Worm (Caenorhabditis elegans): Measurements from ENCODE around the gene srh-35.

Gene srh-35

DNA sequence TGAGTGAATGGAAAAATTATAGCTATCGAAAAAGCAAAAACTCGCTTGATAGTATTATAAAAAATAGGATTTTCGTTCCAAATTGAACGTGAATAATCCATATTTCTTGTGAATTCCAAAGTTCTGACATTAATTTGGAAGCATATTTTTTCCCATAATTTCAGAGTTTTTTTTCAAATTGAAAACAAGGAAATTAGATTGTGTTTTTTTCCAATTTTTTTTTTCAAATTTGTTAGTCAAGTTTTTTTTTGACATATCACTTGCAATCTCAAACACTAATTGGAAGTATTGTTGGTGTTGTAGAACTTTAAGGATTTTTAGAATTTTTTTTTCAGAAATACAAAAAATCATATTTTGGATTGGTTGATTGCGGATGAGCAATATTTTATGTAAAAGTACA is 2.5 kb downstream of the srh-35 start, which contains the start of gene srh-34:
TSS of gene srh-34 (minus strand) at position 101 of the 400 bp plus-strand sequence.
- TF ChIP-seq saeg-2 (GFP tag; IDR thresholded peaks at IDR 0.05) = no peak
- no peak for TF ChIP-seq set-16 (GFP tag; IDR thresholded peaks at IDR 0.05)
- no peak for TF ChIP-seq lir-3 (tag; optimal IDR thresholded peaks at IDR 0.05)
- TF ChIP-seq ceh-28 (tag; optimal IDR thresholded peaks at IDR 0.05) = no peak
- TF ChIP-seq jun-1 (tag; optimal IDR thresholded peaks at IDR 0.05) = no peak
- no peak for TF ChIP-seq nhr-111 (GFP tag; optimal IDR thresholded peaks at IDR 0.05)
- no peak for TF ChIP-seq zag-1 (tag; optimal IDR thresholded peaks at IDR 0.05)
- TF ChIP-seq pqm-1 (tag; optimal IDR thresholded peaks at IDR 0.05) = no peak
- TF ChIP-seq lin-39 (tag; optimal IDR thresholded peaks at IDR 0.05) = no peak
- TF ChIP-seq vab-7 (GFP tag; IDR thresholded peaks at IDR 0.05) = no peak
- TF ChIP-seq dmd-6 (GFP tag; IDR thresholded peaks at IDR 0.05) = no peak
- TF ChIP-seq lin-1 (GFP tag; IDR thresholded peaks at IDR 0.05) = no peak
- no peak for TF ChIP-seq sdz-12 (GFP tag; optimal IDR thresholded peaks at IDR 0.05)
- no peak for TF ChIP-seq fos-1 (tag; optimal IDR thresholded peaks at IDR 0.05)
- TF ChIP-seq nhr-41 (GFP tag; IDR thresholded peaks at IDR 0.05) = no peak
- TF ChIP-seq ZK337.2 (GFP tag; IDR thresholded peaks at IDR 0.05) = no peak
- no peak for TF ChIP-seq daf-19 (GFP tag; conservative IDR thresholded peaks at IDR 0.05)
- no peak for TF ChIP-seq tag-97 (GFP tag; IDR thresholded peaks at IDR 0.05)

DNA sequence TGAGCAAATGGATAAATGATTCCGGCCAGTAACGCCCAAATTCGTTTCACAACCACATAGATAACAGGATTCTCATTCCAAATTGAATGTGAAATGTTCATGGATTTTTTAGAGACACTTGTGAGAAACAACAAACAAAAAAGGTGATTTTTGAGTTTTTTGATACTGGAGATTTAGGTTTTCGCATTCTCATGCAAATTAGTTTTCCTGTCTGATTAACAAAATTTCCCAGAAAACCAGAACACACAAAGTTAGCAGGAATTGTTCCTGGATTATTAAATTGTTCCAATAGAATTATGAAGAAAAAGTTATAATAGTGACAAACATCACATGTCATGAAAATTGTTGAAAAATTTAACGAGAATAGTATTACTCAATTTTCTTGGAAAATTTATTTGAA is 5.8 kb downstream of the srh-35 start, which contains the start of gene srh-33:
TSS of gene srh-33 (minus strand) at position 101 of the 400 bp plus-strand sequence.
- no peak for TF ChIP-seq ceh-20 (GFP tag; IDR thresholded peaks at IDR 0.05)
- no peak for TF ChIP-seq ceh-32 (tag; optimal IDR thresholded peaks at IDR 0.05; ENCODE audit: poor library complexity)
- no peak for TF ChIP-seq Y48G9A.11 (GFP tag; IDR thresholded peaks at IDR 0.05)
- TF ChIP-seq nhr-237 (tag; optimal IDR thresholded peaks at IDR 0.05) = no peak
- no peak for TF ChIP-seq fos-1 (tag; optimal IDR thresholded peaks at IDR 0.05)
- no peak for TF ChIP-seq madf-5 (GFP tag; IDR thresholded peaks at IDR 0.05)
- no peak for TF ChIP-seq nhr-11 (tag; optimal IDR thresholded peaks at IDR 0.05)

DNA sequence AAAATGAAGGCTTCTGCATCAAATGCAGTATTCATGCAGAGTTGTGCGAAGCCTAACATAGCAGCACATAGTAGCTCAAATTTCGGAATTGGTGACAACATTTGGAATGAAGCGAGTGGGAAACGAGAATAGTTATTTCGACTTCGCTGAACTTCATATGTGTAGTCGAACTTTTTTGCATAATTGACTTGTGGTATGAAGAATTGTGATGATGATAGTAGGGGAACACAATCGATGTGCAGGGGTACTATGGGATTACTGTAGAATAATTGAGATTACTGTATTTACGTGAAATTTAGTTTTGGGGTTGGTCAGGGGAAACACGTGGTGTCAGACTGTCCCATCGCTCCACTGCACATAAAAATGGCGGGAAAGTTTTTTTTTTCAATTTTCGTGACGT is 8.1 kb downstream of the srh-35 start, which contains the start of gene B0554.7:
TSS of gene B0554.7 (minus strand) at position 101 of the 400 bp plus-strand sequence.
- no peak for TF ChIP-seq nhr-6 (tag; optimal IDR thresholded peaks at IDR 0.05)
- TF ChIP-seq aha-1 (tag) = peak; percentile 13

DNA sequence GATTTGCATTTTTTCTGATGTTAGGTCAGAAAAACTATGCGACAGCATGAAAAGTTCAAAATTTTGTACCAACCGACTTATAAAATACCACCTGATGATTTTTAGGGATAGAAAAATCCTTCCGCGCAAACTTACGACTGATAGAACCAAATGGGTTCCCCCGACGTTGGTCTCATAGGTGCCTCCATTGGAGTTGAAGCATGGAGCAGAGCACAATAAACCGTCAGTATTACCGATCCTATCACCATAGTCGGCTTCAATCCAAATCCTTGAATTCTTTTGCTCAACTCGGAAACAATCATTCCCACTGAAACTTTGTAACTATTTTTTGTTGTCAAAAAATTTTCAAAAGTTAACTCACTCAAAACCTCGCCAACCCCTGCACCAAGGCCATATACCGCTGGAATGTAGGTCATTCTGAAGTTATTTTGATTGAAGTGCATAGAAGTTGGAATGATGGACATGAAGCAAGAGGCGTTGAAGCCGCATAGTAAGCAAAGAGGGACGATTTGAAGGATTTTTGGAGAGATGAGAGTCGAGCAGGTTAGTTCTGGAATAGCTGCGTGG is 9.8 kb downstream of the srh-35 start:
- TF ChIP-seq unc-62 (GFP tag; optimal IDR thresholded peaks at IDR 0.05 in 1 of 2) (peak in 1 of 2 experiments; percentile 90), unc-62 (tag; optimal IDR thresholded peaks at IDR 0.05) (no peak), ces-1 (GFP tag; optimal IDR thresholded peaks at IDR 0.05) (no peak), lir-3 (tag; optimal IDR thresholded peaks at IDR 0.05) (no peak), aha-1 (tag) (peak; percentile 92)

DNA sequence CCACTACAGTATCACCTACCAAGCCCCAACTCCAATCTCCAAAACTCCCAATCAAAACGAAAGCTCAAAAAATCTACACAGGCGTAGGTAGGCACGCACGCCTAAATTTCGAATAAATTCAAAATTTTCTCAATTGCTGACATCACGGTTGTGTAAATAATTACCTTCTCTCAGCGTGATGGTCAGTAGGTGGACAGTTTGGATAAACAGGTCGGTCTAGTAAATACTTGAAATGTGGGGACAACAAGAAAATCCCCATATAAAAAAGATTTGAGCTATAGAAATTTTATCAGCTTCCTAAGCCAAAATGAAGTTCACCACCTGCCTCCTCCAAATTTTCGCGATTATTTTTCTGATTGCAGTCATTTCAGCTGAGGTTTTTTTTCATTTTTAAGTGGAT is 10.9 kb downstream of the srh-35 start, which contains the start of gene B0554.1:
TSS of gene B0554.1 (plus strand) at position 301 of the 400 bp plus-strand sequence.
- TF ChIP-seq arid-1 (GFP tag; conservative IDR thresholded peaks at IDR 0.05) (no peak), lsy-2 (tag; optimal IDR thresholded peaks at IDR 0.05) (no peak), nhr-237 (tag; optimal IDR thresholded peaks at IDR 0.05) (no peak), nhr-77 (tag; optimal IDR thresholded peaks at IDR 0.05) (no peak), tra-1 (GFP tag; IDR thresholded peaks at IDR 0.05) (no peak), hif-1 (tag; optimal IDR thresholded peaks at IDR 0.05) (no peak), lin-38 (GFP tag; IDR thresholded peaks at IDR 0.05) (no peak), zip-11 (GFP tag; IDR thresholded peaks at IDR 0.05) (no peak), dmd-6 (GFP tag; IDR thresholded peaks at IDR 0.05) (no peak), unc-130 (GFP tag; optimal IDR thresholded peaks at IDR 0.05) (no peak)
